Worm (Caenorhabditis elegans) whole organism, L2 larva: ENCODE measurements around the gene dhs-11.

Experiments used
- aly-2 ChIP-seq: fragments of 150-350 bp; optimal IDR thresholded peaks from 2 replicates; lab custom pipeline; 2014; ENCODE audit warnings: missing biosample characterization, missing genetic modification characterization
- ceh-16 ChIP-seq: fragments of 150-350 bp; optimal IDR thresholded peaks from 2 replicates; lab custom pipeline; 2014; ENCODE audit warnings: missing biosample characterization, missing genetic modification characterization
- dmd-4 ChIP-seq: sonication (generic microtip); optimal IDR thresholded peaks from 2 replicates; lab custom pipeline; 2017; ENCODE audit warnings: missing biosample characterization, missing genetic modification characterization
- egl-27 ChIP-seq: sonication (generic microtip); optimal IDR thresholded peaks from 3 replicates; lab custom pipeline; 2017; ENCODE audit warnings: missing biosample characterization, missing genetic modification reagents, missing genetic modification characterization
- gmeb-1 ChIP-seq: fragments of 150-350 bp; optimal IDR thresholded peaks from 2 replicates; lab custom pipeline; 2014; ENCODE audit warnings: missing biosample characterization, missing genetic modification characterization
- lsy-2 ChIP-seq, 2 experiments: fragments of 150-350 bp in 1 of 2; sonication (generic microtip) in 1 of 2; optimal IDR thresholded peaks; 2 replicates each; lab custom pipeline; 2014 to 2017; ENCODE audit warnings: missing biosample characterization in 2 of 2, missing genetic modification characterization in 2 of 2
- mdl-1 ChIP-seq, 2 experiments: fragments of 150-350 bp in 1 of 2; sonication (generic microtip) in 1 of 2; optimal IDR thresholded peaks; 2 replicates each; lab custom pipeline; 2017; ENCODE audit warnings: missing biosample characterization in 2 of 2, missing genetic modification characterization in 2 of 2
- nhr-237 ChIP-seq: fragments of 150-350 bp; optimal IDR thresholded peaks from 2 replicates; lab custom pipeline; 2014; ENCODE audit warnings: missing biosample characterization, missing genetic modification characterization
- nhr-6 ChIP-seq: fragments of 150-350 bp; optimal IDR thresholded peaks from 2 replicates; lab custom pipeline; 2014; ENCODE audit warnings: missing biosample characterization, missing genetic modification characterization
- sem-4 ChIP-seq: fragments of 150-350 bp; optimal IDR thresholded peaks from 2 replicates; lab custom pipeline; 2014; ENCODE audit warnings: missing biosample characterization, missing genetic modification reagents, missing genetic modification characterization
- skn-1 ChIP-seq: sonication (generic microtip); optimal IDR thresholded peaks from 2 replicates; lab custom pipeline; 2017; ENCODE audit warnings: missing biosample characterization, missing genetic modification characterization
- unc-55 ChIP-seq: fragments of 150-350 bp; sonication (generic microtip); optimal IDR thresholded peaks from 3 replicates; lab custom pipeline; 2014; ENCODE audit warnings: missing biosample characterization, missing genetic modification reagents, missing genetic modification characterization
- ztf-11 ChIP-seq: sonication (generic microtip); optimal IDR thresholded peaks from 2 replicates; lab custom pipeline; 2017; ENCODE audit warnings: missing biosample characterization, missing genetic modification characterization

ce11 chrIII:10615166-10615565, 27.5 kb downstream of the dhs-11 start, which contains the start of gene mrpl-22:
- TF ChIP-seq unc-55 (GFP tag; lab: Kevin White, UChicago) (no peak), lsy-2 (tag; optimal IDR thresholded peaks at IDR 0.05; lab: Kevin White, UChicago) (no peak), egl-27 (tag; lab: Kevin White, UChicago) (no peak), nhr-6 (tag; lab: Kevin White, UChicago) (no peak), aly-2 (tag; lab: Kevin White, UChicago) (no peak), sem-4 (tag; lab: Kevin White, UChicago) (no peak), mdl-1 (tag; optimal IDR thresholded peaks at IDR 0.05; lab: Kevin White, UChicago) (no peak), dmd-4 (no peak), ztf-11 (tag; lab: Kevin White, UChicago) (no peak), skn-1 (tag; lab: Kevin White, UChicago) (no peak), nhr-237 (no peak), gmeb-1 (tag; lab: Kevin White, UChicago) (no peak), ceh-16 (tag; lab: Kevin White, UChicago) (no peak)
